Fruit fly (Drosophila melanogaster): ENCODE measurements around the gene CG33257.

DNA sequence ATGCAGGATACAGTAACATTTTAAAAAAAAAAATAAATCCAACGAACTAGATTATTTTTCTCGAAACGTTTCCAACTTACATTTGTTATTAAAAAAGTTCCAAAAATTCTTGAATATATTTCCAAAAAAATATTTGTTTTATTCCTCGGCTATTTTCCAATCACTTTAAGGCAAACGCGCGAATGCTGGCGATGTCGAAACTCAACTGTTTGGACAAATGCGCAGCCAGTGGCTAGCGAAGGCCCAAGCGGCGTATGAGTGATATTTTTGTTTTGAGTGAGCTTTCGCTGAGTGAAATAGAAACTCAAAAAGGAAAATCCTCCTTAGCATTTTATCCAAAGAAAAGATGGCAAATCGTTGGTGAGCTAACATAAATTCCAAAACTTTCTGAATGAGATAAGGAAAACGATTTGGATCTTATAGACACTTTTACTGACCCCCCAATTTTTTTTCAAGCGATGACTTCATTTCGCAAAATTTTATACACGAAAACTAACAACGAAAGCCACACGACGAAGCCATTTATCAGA, 13.2 kb downstream of the CG33257 start, which contains the start of gene ringer:
- TF ChIP-seq psq (GFP tag; optimal IDR thresholded peaks at IDR 0.05), result no peak
- TF ChIP-seq pan (optimal IDR thresholded peaks at IDR 0.05), result no peak

Measured in whole organism, wandering third instar larva.